Worm (Caenorhabditis elegans) whole organism, L1 larva: ENCODE measurements around the gene nlp-49.

Source experiments
- ceh-63 ChIP-seq: fragments of 200-800 bp; sonication (Bioruptor generic); optimal IDR thresholded peaks from 2 replicates; lab custom pipeline; 2018; ENCODE audit warnings: mild to moderate bottlenecking, missing genetic modification characterization, missing compliant biosample characterization
- hpl-2 ChIP-seq: fragments of 150-350 bp; optimal IDR thresholded peaks from 2 replicates; lab custom pipeline; 2014; ENCODE audit warnings: missing biosample characterization, missing genetic modification reagents, missing genetic modification characterization
- lin-35 ChIP-seq, 2 experiments: fragments of 150-350 bp; optimal IDR thresholded peaks; 2 replicates each; lab custom pipeline; 2014; ENCODE audit warnings: missing biosample characterization in 2 of 2, missing genetic modification characterization in 2 of 2, missing genetic modification reagents in 2 of 2
- mdl-1 ChIP-seq, 2 experiments: fragments of 150-350 bp; optimal IDR thresholded peaks; 2 replicates each; lab custom pipeline; 2014 to 2017; ENCODE audit warnings: missing biosample characterization in 2 of 2, missing genetic modification characterization in 2 of 2, inconsistent platforms in 1 of 2
- nhr-237 ChIP-seq: fragments of 150-350 bp; optimal IDR thresholded peaks from 2 replicates; lab custom pipeline; 2014; ENCODE audit warnings: missing biosample characterization, missing genetic modification characterization
- nhr-85 ChIP-seq: sonication (generic microtip); peaks from one replicate; lab custom pipeline; 2016; ENCODE audit warnings: missing genetic modification characterization, inconsistent platforms, missing compliant biosample characterization
- pqm-1 ChIP-seq: sonication (generic microtip); optimal IDR thresholded peaks from 3 replicates; lab custom pipeline; 2017; ENCODE audit warnings: missing biosample characterization, missing genetic modification characterization
- snpc-4 ChIP-seq: fragments of 150-350 bp; optimal IDR thresholded peaks from 2 replicates; lab custom pipeline; 2014; ENCODE audit warnings: missing biosample characterization, missing genetic modification characterization
- tlp-1 ChIP-seq: fragments of 150-350 bp; optimal IDR thresholded peaks from 2 replicates; lab custom pipeline; 2014; ENCODE audit warnings: missing biosample characterization, missing genetic modification characterization
- zag-1 ChIP-seq: fragments of 150-350 bp; optimal IDR thresholded peaks from 2 replicates; lab custom pipeline; 2014; ENCODE audit warnings: missing biosample characterization, missing genetic modification characterization
- zip-4 ChIP-seq: fragments of 200-800 bp; sonication (Bioruptor generic); optimal IDR thresholded peaks from 2 replicates; lab custom pipeline; 2018; ENCODE audit warnings: mild to moderate bottlenecking, missing genetic modification characterization, moderate library complexity, missing compliant biosample characterization

DNA sequence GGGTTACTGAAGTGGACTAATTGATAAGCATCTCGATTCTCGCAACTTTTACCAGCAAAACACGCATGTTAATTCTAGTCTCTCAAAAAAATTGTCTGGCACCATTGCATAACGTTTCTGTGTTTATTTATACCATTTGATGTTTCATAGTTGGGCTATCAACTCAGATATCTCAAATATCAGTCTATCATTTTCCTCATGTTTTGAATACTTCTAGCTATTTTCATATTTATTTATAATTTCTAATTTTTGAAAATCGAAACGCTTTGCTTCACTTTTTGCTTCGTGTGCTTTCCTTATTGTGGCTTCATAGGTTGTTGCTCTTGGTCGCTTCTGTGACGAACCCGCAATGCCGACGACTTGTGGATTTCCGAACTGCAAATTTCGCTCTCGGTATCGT is 42.0 kb upstream of the nlp-49 start, which contains the start of gene ctbp-1:
- TF ChIP-seq pqm-1 (tag; lab: Kevin White, UChicago) = no peak
- no peak for TF ChIP-seq nhr-237
- no peak for TF ChIP-seq zip-4 (GFP tag; lab: Kevin White, UChicago)
- TF ChIP-seq hpl-2 (GFP tag; lab: Kevin White, UChicago) = no peak
- no peak for TF ChIP-seq zag-1
- TF ChIP-seq ceh-63 (GFP tag; lab: Kevin White, UChicago) = no peak
- no peak for TF ChIP-seq snpc-4 (tag; lab: Kevin White, UChicago)
- no peak for TF ChIP-seq tlp-1
- no peak for TF ChIP-seq lin-35 (GFP tag; optimal IDR thresholded peaks at IDR 0.05; lab: Kevin White, UChicago)
- no peak for TF ChIP-seq nhr-85
- no peak for TF ChIP-seq mdl-1 (tag; optimal IDR thresholded peaks at IDR 0.05; lab: Kevin White, UChicago)
